Fruit fly (Drosophila melanogaster) whole organism, embryonic: Measurements from ENCODE around the gene Gdi.

Experiments
- CG10431 ChIP-seq: fragments of 200-800 bp; sonication (Bioruptor generic); optimal IDR thresholded peaks from 3 replicates; lab custom pipeline; 2018; ENCODE audit warnings: missing biosample characterization, mild to moderate bottlenecking, missing genetic modification characterization
- CG10959 ChIP-seq: fragments of 200-800 bp; sonication (Bioruptor generic); IDR thresholded peaks from 2 replicates; pipeline ENCODE4 v1.3.6; 2022; ENCODE audit warnings: missing biosample characterization, missing genetic modification characterization
- CG31365 ChIP-seq: fragments of 200-800 bp; sonication (Bioruptor generic); optimal IDR thresholded peaks from 2 replicates; lab custom pipeline; 2018; ENCODE audit warnings: missing biosample characterization, mild to moderate bottlenecking, missing genetic modification characterization
- Mes4 ChIP-seq: fragments of 200-800 bp; sonication (Bioruptor generic); optimal IDR thresholded peaks from 2 replicates; lab custom pipeline; 2016; ENCODE audit warnings: missing biosample characterization, missing genetic modification characterization
- Nf-YA ChIP-seq: fragments of 200-800 bp; sonication (Bioruptor generic); IDR thresholded peaks from 2 replicates; pipeline ENCODE4 v1.3.6; 2022; ENCODE audit warnings: missing biosample characterization, missing genetic modification characterization
- fd102C ChIP-seq: fragments of 200-800 bp; sonication (Bioruptor generic); optimal IDR thresholded peaks from 2 replicates; lab custom pipeline; 2018; ENCODE audit warnings: missing biosample characterization, mild to moderate bottlenecking, missing genetic modification characterization, moderate library complexity
- pnt ChIP-seq: fragments of 200-800 bp; sonication (Bioruptor generic); optimal IDR thresholded peaks from 3 replicates; lab custom pipeline; 2016; ENCODE audit warnings: missing biosample characterization, missing genetic modification characterization
- pros ChIP-seq: fragments of 200-800 bp; sonication (Bioruptor generic); optimal IDR thresholded peaks from 3 replicates; lab custom pipeline; 2019; ENCODE audit warnings: missing biosample characterization, mild to moderate bottlenecking, missing genetic modification characterization, moderate library complexity
- tup ChIP-seq: fragments of 200-800 bp; sonication (Bioruptor generic); optimal IDR thresholded peaks from 2 replicates; lab custom pipeline; 2016; ENCODE audit warnings: missing biosample characterization, mild to moderate bottlenecking, missing genetic modification characterization, moderate library complexity
- yki ChIP-seq: fragments of >200 bp; optimal IDR thresholded peaks from 3 replicates; lab custom pipeline; 2018

dm6 chr2L:9542578-9542977, 47.9 kb upstream of the Gdi start, which contains the start of gene Cpr30B:
- TF ChIP-seq tup (GFP tag; lab: Kevin White, UChicago) (no peak), pnt (GFP tag; lab: Kevin White, UChicago) (no peak), CG31365 (tag; lab: Kevin White, UChicago) (no peak), CG10431 (GFP tag; lab: Kevin White, UChicago) (no peak), yki (lab: Kevin White, UChicago) (no peak), pros (no peak), Mes4 (GFP tag; lab: Kevin White, UChicago) (no peak), Nf-YA (no peak), fd102C (GFP tag; lab: Kevin White, UChicago) (no peak), CG10959 (GFP tag; lab: Robert Waterston, UW) (no peak)
